Fruit fly (Drosophila melanogaster) Kc167 (cell line): Measurements from ENCODE around the gene Tbc1d8-9.

ENCODE experiments used
- Myc ChIP-seq: fragments of >200 bp; optimal IDR thresholded peaks from 2 replicates; lab custom pipeline; 2017; ENCODE audit warnings: missing external identifiers
- Sin3A ChIP-seq: fragments of >200 bp; optimal IDR thresholded peaks from 2 replicates; lab custom pipeline; 2018; ENCODE audit warnings: missing external identifiers

DNA sequence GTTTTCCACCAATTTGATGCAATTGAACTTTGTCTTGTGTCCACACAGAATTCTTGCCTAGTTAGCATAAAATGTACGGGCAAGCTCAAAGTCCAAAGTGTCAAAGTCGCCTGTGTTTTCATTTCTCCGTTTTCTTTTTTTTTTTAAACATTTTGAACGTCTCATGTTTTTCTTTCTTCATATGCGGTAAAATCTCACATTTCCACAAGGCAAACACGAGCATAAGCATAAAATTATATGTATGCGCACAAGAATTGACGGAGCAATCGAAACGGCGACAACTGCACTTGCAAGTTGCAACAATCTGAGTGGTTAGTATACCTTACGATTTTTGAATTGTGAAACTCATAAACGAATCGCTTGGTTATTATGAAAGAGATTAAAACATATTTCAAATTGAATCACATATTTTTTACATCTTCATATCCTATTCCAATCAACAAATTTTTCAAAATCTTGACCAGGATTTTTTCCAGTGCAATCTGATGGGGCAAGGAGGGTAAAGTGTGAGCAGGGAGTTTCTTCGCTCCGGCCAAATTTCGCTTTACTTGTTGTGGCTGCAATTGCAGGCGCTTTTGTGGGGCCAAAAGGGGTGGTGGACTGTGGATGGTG lies 20.5 kb upstream of the Tbc1d8-9 start:
- TF ChIP-seq Myc (lab: Kevin White, UChicago) (no peak), Sin3A (lab: Kevin White, UChicago) (no peak)
